Worm (Caenorhabditis elegans) whole organism, late embryonic: ENCODE data around the gene srlf-20.

Source experiments
- ama-1 ChIP-seq: fragments of 150-350 bp; optimal IDR thresholded peaks from 2 replicates; lab custom pipeline; 2014
- ceh-9 ChIP-seq: sonication (generic microtip); optimal IDR thresholded peaks from 2 replicates; lab custom pipeline; 2016; ENCODE audit warnings: mild to moderate bottlenecking, missing genetic modification characterization, inconsistent platforms, missing compliant biosample characterization
- lin-11 ChIP-seq: fragments of 200-800 bp; sonication (Bioruptor generic); optimal IDR thresholded peaks from 2 replicates; lab custom pipeline; 2018; ENCODE audit warnings: mild to moderate bottlenecking, missing genetic modification characterization, missing compliant biosample characterization
- pag-3 ChIP-seq: sonication (generic microtip); optimal IDR thresholded peaks from 2 replicates; lab custom pipeline; 2016; ENCODE audit warnings: missing compliant biosample characterization, missing genetic modification characterization, borderline replicate concordance
- pha-4 ChIP-seq: fragments of 150-350 bp; optimal IDR thresholded peaks from 2 replicates; lab custom pipeline; 2018; ENCODE audit warnings: missing biosample characterization, missing genetic modification reagents, missing genetic modification characterization
- pqm-1 ChIP-seq: sonication (generic microtip); optimal IDR thresholded peaks from 2 replicates; lab custom pipeline; 2016; ENCODE audit warnings: missing genetic modification characterization, missing compliant biosample characterization
- sox-4 ChIP-seq: sonication (generic microtip); optimal IDR thresholded peaks from 2 replicates; lab custom pipeline; 2017; ENCODE audit warnings: mild to moderate bottlenecking, missing genetic modification characterization, inconsistent platforms, missing compliant biosample characterization

- TF ChIP-seq sox-4: no peak
- no peak for TF ChIP-seq ama-1 (lab: Kevin White, UChicago)
- TF ChIP-seq pag-3 (tag; lab: Kevin White, UChicago): no peak
- no peak for TF ChIP-seq pqm-1
- no peak for TF ChIP-seq lin-11 (tag; lab: Kevin White, UChicago)
- TF ChIP-seq ceh-9 (tag; lab: Kevin White, UChicago): no peak
- no peak for TF ChIP-seq pha-4 (tag; lab: Kevin White, UChicago)
Observed at ce11 chrV:917488-917887, 23.7 kb downstream of the srlf-20 start, which contains the start of gene H24K24.2.
